Worm (Caenorhabditis elegans) whole organism, L4 larva: Measurements from ENCODE around the gene F38A5.6.

Experiments
- D1046.2 ChIP-seq: fragments of 200-800 bp; sonication (Bioruptor generic); IDR thresholded peaks from 2 replicates; pipeline ENCODE4 v1.3.6; 2022; ENCODE audit warnings: missing genetic modification characterization, missing compliant biosample characterization
- F37D6.2 ChIP-seq: sonication (generic microtip); optimal IDR thresholded peaks from 2 replicates; lab custom pipeline; 2016; ENCODE audit warnings: mild to moderate bottlenecking, missing genetic modification characterization, missing compliant biosample characterization
- T26A8.4 ChIP-seq: fragments of 200-800 bp; sonication (Bioruptor generic); IDR thresholded peaks from 2 replicates; pipeline ENCODE4 v1.3.6; 2022; ENCODE audit warnings: missing genetic modification characterization, missing compliant biosample characterization
- Y48G9A.11 ChIP-seq: fragments of 200-800 bp; sonication (Bioruptor generic); IDR thresholded peaks from 2 replicates; pipeline ENCODE4 v1.3.6; 2022; ENCODE audit warnings: missing genetic modification reagents, missing genetic modification characterization, missing compliant biosample characterization
- Y5F2A.4 ChIP-seq: fragments of 200-800 bp; sonication (Bioruptor generic); optimal IDR thresholded peaks from 2 replicates; lab custom pipeline; 2018; ENCODE audit warnings: mild to moderate bottlenecking, missing genetic modification characterization, missing compliant biosample characterization
- ZK337.2 ChIP-seq: fragments of 200-800 bp; sonication (Bioruptor generic); IDR thresholded peaks from 2 replicates; pipeline ENCODE4 v1.3.6; 2022; ENCODE audit warnings: missing genetic modification reagents, missing genetic modification characterization, missing compliant biosample characterization
- ama-1 ChIP-seq: fragments of 150-350 bp; optimal IDR thresholded peaks from 2 replicates; lab custom pipeline; 2014; ENCODE audit warnings: inconsistent platforms, mixed read lengths
- arid-1 ChIP-seq: fragments of 200-800 bp; sonication (Bioruptor generic); conservative IDR thresholded peaks from 2 replicates; pipeline ENCODE4 v1.3.6; 2022; ENCODE audit warnings: missing genetic modification reagents, missing genetic modification characterization, missing compliant biosample characterization
- ceh-20 ChIP-seq: fragments of 200-800 bp; sonication (Bioruptor generic); IDR thresholded peaks from 2 replicates; pipeline ENCODE4 v1.3.6; 2022; ENCODE audit warnings: missing genetic modification reagents, missing genetic modification characterization, missing compliant biosample characterization
- ceh-82 ChIP-seq: sonication (generic microtip); optimal IDR thresholded peaks from 2 replicates; lab custom pipeline; 2017; ENCODE audit warnings: missing biosample characterization, missing genetic modification characterization
- ces-1 ChIP-seq: fragments of 150-350 bp; sonication (generic microtip); optimal IDR thresholded peaks from 4 replicates; lab custom pipeline; 2014; ENCODE audit warnings: missing biosample characterization, missing genetic modification reagents, missing genetic modification characterization
- cey-2 ChIP-seq: sonication (generic microtip); optimal IDR thresholded peaks from 3 replicates; lab custom pipeline; 2017; ENCODE audit warnings: missing genetic modification characterization, mild to moderate bottlenecking, missing compliant biosample characterization, antibody characterized with exemption, borderline replicate concordance; ENCODE audit not compliant: insufficient read depth
- daf-12 ChIP-seq: fragments of 150-350 bp; optimal IDR thresholded peaks from 2 replicates; lab custom pipeline; 2014; ENCODE audit warnings: missing biosample characterization, missing genetic modification reagents, missing genetic modification characterization
- duxl-1 ChIP-seq: sonication (generic microtip); optimal IDR thresholded peaks from 2 replicates; lab custom pipeline; 2016; ENCODE audit warnings: mild to moderate bottlenecking, missing genetic modification characterization, moderate library complexity, missing compliant biosample characterization; ENCODE audit not compliant: poor library complexity
- egl-43 ChIP-seq: fragments of 200-800 bp; sonication (Bioruptor generic); IDR thresholded peaks from 2 replicates; pipeline ENCODE4 v1.3.6; 2022; ENCODE audit warnings: missing genetic modification reagents, missing genetic modification characterization, missing compliant biosample characterization
- fos-1 ChIP-seq: fragments of 150-350 bp; optimal IDR thresholded peaks from 2 replicates; lab custom pipeline; 2014; ENCODE audit warnings: missing biosample characterization, missing genetic modification characterization
- gei-8 ChIP-seq: fragments of 200-800 bp; sonication (Bioruptor generic); optimal IDR thresholded peaks from 2 replicates; lab custom pipeline; 2018; ENCODE audit warnings: mild to moderate bottlenecking, missing genetic modification characterization, missing compliant biosample characterization
- hif-1 ChIP-seq, 2 experiments: sonication (generic microtip); optimal IDR thresholded peaks; 2 replicates each; lab custom pipeline; 2016 to 2017; ENCODE audit warnings: missing compliant biosample characterization in 2 of 2, missing genetic modification characterization in 2 of 2, missing genetic modification reagents in 2 of 2, missing genotype in 2 of 2, mild to moderate bottlenecking in 1 of 2
- hlh-11 ChIP-seq: fragments of 200-800 bp; sonication (Bioruptor generic); optimal IDR thresholded peaks from 2 replicates; lab custom pipeline; 2018; ENCODE audit warnings: mild to moderate bottlenecking, missing genetic modification characterization, missing compliant biosample characterization
- hlh-30 ChIP-seq: sonication (generic microtip); optimal IDR thresholded peaks from 2 replicates; lab custom pipeline; 2017; ENCODE audit warnings: antibody characterized with exemption, mild to moderate bottlenecking, missing genetic modification characterization, missing compliant biosample characterization; ENCODE audit not compliant: insufficient read depth
- lim-7 ChIP-seq: fragments of 200-800 bp; sonication (Bioruptor generic); IDR thresholded peaks from 2 replicates; pipeline ENCODE4 v1.3.6; 2022; ENCODE audit warnings: missing genetic modification characterization, missing compliant biosample characterization
- lin-13 ChIP-seq: fragments of 150-350 bp; optimal IDR thresholded peaks from 2 replicates; lab custom pipeline; 2014; ENCODE audit warnings: missing biosample characterization, missing genetic modification reagents, missing genetic modification characterization
- lin-29 ChIP-seq: fragments of 200-800 bp; sonication (Bioruptor generic); IDR thresholded peaks from 2 replicates; pipeline ENCODE4 v1.3.6; 2022; ENCODE audit warnings: missing genetic modification reagents, missing genetic modification characterization, missing compliant biosample characterization
- lin-38 ChIP-seq: fragments of 200-800 bp; sonication (Bioruptor generic); IDR thresholded peaks from 2 replicates; pipeline ENCODE4 v1.3.6; 2022; ENCODE audit warnings: missing genetic modification reagents, missing genetic modification characterization, missing compliant biosample characterization
- mep-1 ChIP-seq: fragments of 150-350 bp; sonication (generic microtip); optimal IDR thresholded peaks from 3 replicates; lab custom pipeline; 2014; ENCODE audit warnings: missing biosample characterization, missing genetic modification characterization
- mxl-2 ChIP-seq: fragments of 200-800 bp; sonication (Bioruptor generic); conservative IDR thresholded peaks from 2 replicates; pipeline ENCODE4 v1.3.6; 2022; ENCODE audit warnings: missing genetic modification reagents, missing genetic modification characterization, missing compliant biosample characterization
- nhr-11 ChIP-seq: fragments of 150-350 bp; optimal IDR thresholded peaks from 2 replicates; lab custom pipeline; 2014; ENCODE audit warnings: missing biosample characterization, missing genetic modification characterization
- nhr-237 ChIP-seq: sonication (generic microtip); optimal IDR thresholded peaks from 2 replicates; lab custom pipeline; 2017; ENCODE audit warnings: missing biosample characterization, missing genetic modification characterization
- nhr-25 ChIP-seq: sonication (generic microtip); optimal IDR thresholded peaks from 2 replicates; lab custom pipeline; 2017; ENCODE audit warnings: missing genetic modification characterization, mild to moderate bottlenecking, missing compliant biosample characterization, antibody characterized with exemption, moderate library complexity, borderline replicate concordance; ENCODE audit not compliant: insufficient read depth
- nhr-41 ChIP-seq: fragments of 200-800 bp; sonication (Bioruptor generic); IDR thresholded peaks from 2 replicates; pipeline ENCODE4 v1.3.6; 2022; ENCODE audit warnings: missing genetic modification reagents, missing genetic modification characterization, missing compliant biosample characterization
- nhr-42 ChIP-seq: fragments of 200-800 bp; sonication (Bioruptor generic); IDR thresholded peaks from 2 replicates; pipeline ENCODE4 v1.3.6; 2022; ENCODE audit warnings: missing genetic modification characterization, missing compliant biosample characterization
- nhr-48 ChIP-seq: sonication (generic microtip); optimal IDR thresholded peaks from 2 replicates; lab custom pipeline; 2016; ENCODE audit warnings: mild to moderate bottlenecking, missing genetic modification characterization, missing compliant biosample characterization
- nhr-76 ChIP-seq: fragments of 150-350 bp; optimal IDR thresholded peaks from 2 replicates; lab custom pipeline; 2014; ENCODE audit warnings: missing biosample characterization, missing genetic modification characterization
- nhr-77 ChIP-seq: fragments of 150-350 bp; optimal IDR thresholded peaks from 2 replicates; lab custom pipeline; 2014; ENCODE audit warnings: missing biosample characterization, missing genetic modification characterization
- pha-4 ChIP-seq, 2 experiments: fragments of 150-350 bp in 1 of 2; fragments of 200-800 bp in 1 of 2; sonication (Bioruptor generic) in 1 of 2; IDR thresholded peaks in 1 of 2; optimal IDR thresholded peaks in 1 of 2; 2 replicates each; pipeline versions ENCODE4 v1.3.6 to Lab custom; 2014 to 2022; ENCODE audit warnings: missing genetic modification characterization in 2 of 2, missing genetic modification reagents in 2 of 2, missing biosample characterization in 1 of 2, missing compliant biosample characterization in 1 of 2
- php-3 ChIP-seq: fragments of 200-800 bp; sonication (Bioruptor generic); IDR thresholded peaks from 2 replicates; pipeline ENCODE4 v1.3.6; 2022; ENCODE audit warnings: missing genetic modification reagents, missing genetic modification characterization, missing compliant biosample characterization
- pqm-1 ChIP-seq: sonication (generic microtip); optimal IDR thresholded peaks from 2 replicates; lab custom pipeline; 2017; ENCODE audit warnings: missing biosample characterization, missing genetic modification characterization
- skn-1 ChIP-seq: fragments of 150-350 bp; optimal IDR thresholded peaks from 2 replicates; lab custom pipeline; 2014; ENCODE audit warnings: missing biosample characterization, missing genetic modification characterization
- snpc-1.2 ChIP-seq: fragments of 200-800 bp; sonication (Bioruptor generic); IDR thresholded peaks from 2 replicates; pipeline ENCODE4 v1.3.6; 2022; ENCODE audit warnings: missing genetic modification reagents, missing genetic modification characterization, missing compliant biosample characterization
- snpc-4 ChIP-seq: fragments of 150-350 bp; optimal IDR thresholded peaks from 2 replicates; lab custom pipeline; 2014; ENCODE audit warnings: missing biosample characterization, missing genetic modification characterization
- spr-1 ChIP-seq: sonication (generic microtip); optimal IDR thresholded peaks from 2 replicates; lab custom pipeline; 2016; ENCODE audit warnings: mild to moderate bottlenecking, missing genetic modification characterization, missing compliant biosample characterization
- tag-97 ChIP-seq: fragments of 200-800 bp; sonication (Bioruptor generic); IDR thresholded peaks from 2 replicates; pipeline ENCODE4 v1.3.6; 2022; ENCODE audit warnings: missing genetic modification characterization, missing compliant biosample characterization
- unc-130 ChIP-seq: sonication (generic microtip); optimal IDR thresholded peaks from 2 replicates; lab custom pipeline; 2016; ENCODE audit warnings: missing genetic modification reagents, missing genetic modification characterization, missing compliant biosample characterization
- unc-62 ChIP-seq, 3 experiments: fragments of 150-350 bp in 1 of 3; sonication (generic microtip); optimal IDR thresholded peaks in 2 of 3; peaks in 1 of 3; 1 replicate in 1 of 3; 2 replicates in 2 of 3; lab custom pipeline; 2014 to 2017; ENCODE audit warnings: missing biosample characterization in 3 of 3, missing genetic modification characterization in 3 of 3, missing genetic modification reagents in 3 of 3, missing genotype in 1 of 3
- vab-7 ChIP-seq: fragments of 200-800 bp; sonication (Bioruptor generic); IDR thresholded peaks from 2 replicates; pipeline ENCODE4 v1.3.6; 2022; ENCODE audit warnings: missing genetic modification reagents, missing genetic modification characterization, missing compliant biosample characterization
- zag-1 ChIP-seq: fragments of 150-350 bp; optimal IDR thresholded peaks from 2 replicates; lab custom pipeline; 2014; ENCODE audit warnings: missing biosample characterization, missing genetic modification characterization
- zfp-2 ChIP-seq: sonication (generic microtip); optimal IDR thresholded peaks from 2 replicates; lab custom pipeline; 2016; ENCODE audit warnings: mild to moderate bottlenecking, missing genetic modification characterization, missing compliant biosample characterization
- zip-11 ChIP-seq: fragments of 200-800 bp; sonication (Bioruptor generic); IDR thresholded peaks from 2 replicates; pipeline ENCODE4 v1.3.6; 2022; ENCODE audit warnings: missing genetic modification characterization, missing compliant biosample characterization
- zip-2 ChIP-seq: fragments of 150-350 bp; optimal IDR thresholded peaks from 2 replicates; lab custom pipeline; 2014; ENCODE audit warnings: missing biosample characterization, missing genetic modification characterization
- ztf-11 ChIP-seq: fragments of 150-350 bp; optimal IDR thresholded peaks from 2 replicates; lab custom pipeline; 2014; ENCODE audit warnings: missing biosample characterization, missing genetic modification characterization
- ztf-7 ChIP-seq: fragments of 150-350 bp; optimal IDR thresholded peaks from 2 replicates; lab custom pipeline; 2014; ENCODE audit warnings: missing biosample characterization, missing genetic modification characterization

Gene F38A5.6

DNA sequence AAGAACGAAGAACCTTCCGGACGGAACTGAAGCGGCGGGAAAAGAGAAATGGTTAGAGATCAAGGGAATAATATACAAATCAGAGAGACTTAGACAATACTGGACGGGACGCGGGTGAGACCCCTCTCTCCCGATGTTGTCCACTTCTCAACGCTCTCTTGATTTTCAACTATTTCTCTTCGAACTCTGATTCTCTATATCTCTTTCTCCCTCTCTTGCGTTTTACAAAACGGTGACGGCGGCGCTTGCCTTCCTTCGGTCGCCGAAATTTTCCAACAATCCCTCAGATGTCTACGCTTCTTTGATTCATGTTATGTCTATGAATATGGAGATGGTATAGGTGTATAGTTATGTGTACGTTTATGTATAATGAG, 20.5 kb downstream of the F38A5.6 start (continued):
- TF ChIP-seq cey-2 (tag; lab: Kevin White, UChicago) (no peak), vab-7 (no peak), lin-38 (GFP tag; lab: Robert Waterston, UW) (peak; percentile 49), Y48G9A.11 (GFP tag; lab: Robert Waterston, UW) (no peak), snpc-4 (tag; lab: Kevin White, UChicago) (no peak), nhr-237 (tag; lab: Kevin White, UChicago) (no peak), hif-1 (tag; optimal IDR thresholded peaks at IDR 0.05; lab: Kevin White, UChicago) (peak in 1 of 2 experiments; percentile 17), hlh-11 (tag; lab: Kevin White, UChicago) (peak; percentile 81), ztf-7 (tag; lab: Kevin White, UChicago) (no peak), unc-130 (no peak), ces-1 (GFP tag; lab: Kevin White, UChicago) (no peak), ZK337.2 (GFP tag; lab: Robert Waterston, UW) (no peak), ceh-20 (GFP tag; lab: Robert Waterston, UW) (no peak), zag-1 (no peak), ztf-11 (no peak), nhr-11 (no peak), Y5F2A.4 (GFP tag; lab: Kevin White, UChicago) (no peak), skn-1 (tag; lab: Kevin White, UChicago) (no peak), zip-2 (no peak), duxl-1 (tag; lab: Kevin White, UChicago) (no peak), lim-7 (GFP tag; lab: Robert Waterston, UW) (no peak), mxl-2 (GFP tag; lab: Robert Waterston, UW) (no peak), nhr-41 (GFP tag; lab: Robert Waterston, UW) (no peak), php-3 (GFP tag; lab: Robert Waterston, UW) (no peak), nhr-42 (GFP tag; lab: Robert Waterston, UW) (no peak), nhr-77 (tag; lab: Kevin White, UChicago) (no peak), mep-1 (tag; lab: Kevin White, UChicago) (peak; percentile 65), snpc-1.2 (GFP tag; lab: Robert Waterston, UW) (no peak), zfp-2 (tag; lab: Kevin White, UChicago) (no peak), unc-62 (GFP tag; optimal IDR thresholded peaks at IDR 0.05 in 1 of 2; lab: Kevin White, UChicago) (no peak), unc-62 (tag; optimal IDR thresholded peaks at IDR 0.05; lab: Kevin White, UChicago) (no peak), F37D6.2 (tag; lab: Kevin White, UChicago) (no peak), nhr-48 (tag; lab: Kevin White, UChicago) (no peak), spr-1 (tag; lab: Kevin White, UChicago) (no peak), nhr-25 (peak; percentile 63), pqm-1 (no peak), T26A8.4 (GFP tag; lab: Robert Waterston, UW) (0 out of 2 replicates have a peak, but pooled peaks have one; percentile 13), hlh-30 (tag; lab: Kevin White, UChicago) (peak; percentile 59), ceh-82 (tag; lab: Kevin White, UChicago) (no peak), daf-12 (tag; lab: Kevin White, UChicago) (no peak), nhr-76 (tag; lab: Kevin White, UChicago) (no peak), fos-1 (no peak), zip-11 (no peak), lin-29 (GFP tag; lab: Robert Waterston, UW) (no peak), tag-97 (GFP tag; lab: Robert Waterston, UW) (no peak), egl-43 (GFP tag; lab: Robert Waterston, UW) (no peak), arid-1 (0 out of 2 replicates have a peak, but pooled peaks have one; percentile 36), pha-4 (GFP tag; IDR thresholded peaks at IDR 0.05; lab: Robert Waterston, UW) (no peak), pha-4 (tag; optimal IDR thresholded peaks at IDR 0.05; lab: Kevin White, UChicago) (peak; percentile 32), ama-1 (no peak), lin-13 (GFP tag; lab: Kevin White, UChicago) (peak; percentile 16), D1046.2 (GFP tag; lab: Robert Waterston, UW) (no peak), gei-8 (GFP tag; lab: Kevin White, UChicago) (no peak)
